Worm (Caenorhabditis elegans) whole organism, L3 larva: ENCODE results near the gene sel-7.

Source experiments
- R02D3.7 ChIP-seq: fragments of 150-350 bp; optimal IDR thresholded peaks from 2 replicates; lab custom pipeline; 2014; ENCODE audit warnings: missing biosample characterization, missing genetic modification characterization
- ama-1 ChIP-seq: fragments of 150-350 bp; optimal IDR thresholded peaks from 2 replicates; lab custom pipeline; 2018
- egl-27 ChIP-seq: sonication (generic microtip); optimal IDR thresholded peaks from 4 replicates; lab custom pipeline; 2017; ENCODE audit warnings: missing biosample characterization, missing genetic modification reagents, missing genetic modification characterization
- fos-1 ChIP-seq: fragments of 150-350 bp; optimal IDR thresholded peaks from 2 replicates; lab custom pipeline; 2014; ENCODE audit warnings: missing biosample characterization, missing genetic modification characterization
- jun-1 ChIP-seq: fragments of 150-350 bp; optimal IDR thresholded peaks from 2 replicates; lab custom pipeline; 2014; ENCODE audit warnings: missing biosample characterization, missing genetic modification reagents, missing genetic modification characterization
- nhr-12 ChIP-seq: fragments of 150-350 bp; optimal IDR thresholded peaks from 2 replicates; lab custom pipeline; 2014; ENCODE audit warnings: missing biosample characterization, missing genetic modification characterization
- pqm-1 ChIP-seq: fragments of 150-350 bp; optimal IDR thresholded peaks from 2 replicates; lab custom pipeline; 2017; ENCODE audit warnings: missing biosample characterization, missing genetic modification characterization, inconsistent platforms
- snpc-4 ChIP-seq: fragments of 150-350 bp; optimal IDR thresholded peaks from 2 replicates; lab custom pipeline; 2014; ENCODE audit warnings: missing biosample characterization, missing genetic modification characterization

DNA sequence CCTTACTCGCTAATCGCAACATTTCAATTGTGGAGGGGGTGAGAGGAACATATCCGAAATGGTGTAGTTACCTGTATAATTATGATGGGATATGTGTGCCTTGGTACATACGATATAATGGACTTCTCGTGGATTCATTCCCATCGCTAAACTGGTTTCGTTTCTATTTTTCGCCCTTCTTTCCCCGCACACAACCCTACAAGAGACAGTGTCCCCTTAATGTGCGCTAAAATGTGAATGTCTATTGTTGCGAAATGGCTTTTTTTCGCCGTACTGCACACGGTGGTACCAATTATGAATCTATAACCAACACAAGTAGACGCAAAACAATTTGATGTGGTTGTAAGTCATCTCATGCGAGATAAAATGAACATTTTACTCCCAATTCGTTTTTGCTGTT lies 10.9 kb downstream of the sel-7 start:
- TF ChIP-seq snpc-4 (tag; lab: Kevin White, UChicago) = no peak
- no peak for TF ChIP-seq R02D3.7 (tag; lab: Kevin White, UChicago)
- TF ChIP-seq fos-1 (tag; lab: Kevin White, UChicago) = no peak
- TF ChIP-seq pqm-1 (tag; lab: Kevin White, UChicago) = no peak
- no peak for TF ChIP-seq egl-27 (tag; lab: Kevin White, UChicago)
- no peak for TF ChIP-seq ama-1 (lab: Kevin White, UChicago)
- no peak for TF ChIP-seq jun-1
- TF ChIP-seq nhr-12 = no peak
